Fruit fly (Drosophila melanogaster) whole organism, embryonic: ENCODE measurements around the gene CG8206.
A peak's percentile ranks its signal among the peaks of the same experiment; 100 is the strongest.

Experiments
- BEAF-32 ChIP-seq: fragments of 200-800 bp; sonication (Bioruptor generic); optimal IDR thresholded peaks from 3 replicates; lab custom pipeline; 2017; ENCODE audit warnings: missing biosample characterization, missing genetic modification characterization, mild to moderate bottlenecking, moderate library complexity, missing genetic modification reagents
- CG10462 ChIP-seq: fragments of 200-800 bp; sonication (Bioruptor generic); optimal IDR thresholded peaks from 2 replicates; lab custom pipeline; 2016; ENCODE audit warnings: missing biosample characterization, missing genetic modification characterization
- CG11723 ChIP-seq: fragments of 200-800 bp; sonication (Bioruptor generic); optimal IDR thresholded peaks from 2 replicates; lab custom pipeline; 2017; ENCODE audit warnings: missing biosample characterization, mild to moderate bottlenecking, missing genetic modification characterization
- CG1233 ChIP-seq: fragments of 200-800 bp; sonication (Bioruptor generic); optimal IDR thresholded peaks from 4 replicates; lab custom pipeline; 2018; ENCODE audit warnings: missing biosample characterization, mild to moderate bottlenecking, missing genetic modification characterization
- CG13123 ChIP-seq: fragments of 200-800 bp; sonication (Bioruptor generic); optimal IDR thresholded peaks from 2 replicates; lab custom pipeline; 2016; ENCODE audit warnings: missing biosample characterization, missing genetic modification characterization
- CG13624 ChIP-seq: fragments of 200-800 bp; sonication (Bioruptor generic); optimal IDR thresholded peaks from 2 replicates; lab custom pipeline; 2016; ENCODE audit warnings: missing biosample characterization, missing genetic modification characterization
- CG13775 ChIP-seq: fragments of 200-800 bp; sonication (Bioruptor generic); optimal IDR thresholded peaks from 3 replicates; lab custom pipeline; 2017; ENCODE audit warnings: missing biosample characterization, mild to moderate bottlenecking, missing genetic modification characterization
- CG14860 ChIP-seq: fragments of 200-800 bp; sonication (Bioruptor generic); IDR thresholded peaks from 3 replicates; pipeline ENCODE4 v1.3.6; 2022; ENCODE audit warnings: missing biosample characterization, missing genetic modification characterization; ENCODE audit not compliant: partially characterized antibody
- CG17186 ChIP-seq: fragments of 200-800 bp; sonication (Bioruptor generic); optimal IDR thresholded peaks from 3 replicates; lab custom pipeline; 2017; ENCODE audit warnings: missing biosample characterization, missing genetic modification reagents, missing genetic modification characterization
- CG2678 ChIP-seq: fragments of 200-800 bp; sonication (Bioruptor generic); optimal IDR thresholded peaks from 3 replicates; lab custom pipeline; 2019; ENCODE audit warnings: missing biosample characterization, mild to moderate bottlenecking, missing genetic modification characterization, moderate library complexity
- CG31224 ChIP-seq: fragments of 200-800 bp; sonication (Bioruptor generic); IDR thresholded peaks from 2 replicates; pipeline ENCODE4 v1.3.6; 2022; ENCODE audit warnings: missing biosample characterization, missing genetic modification characterization
- CG32767 ChIP-seq: fragments of 200-800 bp; sonication (Bioruptor generic); IDR thresholded peaks from 2 replicates; pipeline ENCODE4 v1.3.6; 2022; ENCODE audit warnings: missing biosample characterization, missing genetic modification characterization
- CG34224 ChIP-seq: fragments of 200-800 bp; sonication (Bioruptor generic); IDR thresholded peaks from 3 replicates; pipeline ENCODE4 v1.3.6; 2022; ENCODE audit warnings: missing biosample characterization, missing genetic modification characterization; ENCODE audit not compliant: partially characterized antibody
- CG3847 ChIP-seq: fragments of 200-800 bp; sonication (Bioruptor generic); IDR thresholded peaks from 2 replicates; pipeline ENCODE4 v1.3.6; 2022; ENCODE audit warnings: missing biosample characterization, missing genetic modification characterization
- CG4282 ChIP-seq: fragments of 200-800 bp; sonication (Bioruptor generic); optimal IDR thresholded peaks from 2 replicates; lab custom pipeline; 2016; ENCODE audit warnings: missing biosample characterization, missing genetic modification characterization
- CG5953 ChIP-seq: fragments of 200-800 bp; sonication (Bioruptor generic); IDR thresholded peaks from 2 replicates; pipeline ENCODE4 v1.3.6; 2022; ENCODE audit warnings: missing biosample characterization, missing genetic modification characterization
- CG6175 ChIP-seq: fragments of 200-800 bp; sonication (Bioruptor generic); IDR thresholded peaks from 3 replicates; pipeline ENCODE4 v1.3.6; 2022; ENCODE audit warnings: missing biosample characterization, missing genetic modification characterization
- CG7928 ChIP-seq: fragments of 200-800 bp; sonication (Bioruptor generic); optimal IDR thresholded peaks from 2 replicates; lab custom pipeline; 2017; ENCODE audit warnings: missing biosample characterization, mild to moderate bottlenecking, missing genetic modification characterization
- CG8290 ChIP-seq, 3 experiments: fragments of 200-800 bp; sonication (Bioruptor generic); optimal IDR thresholded peaks; 2 replicates each; lab custom pipeline; 2016 to 2019; ENCODE audit warnings: missing biosample characterization in 3 of 3, missing genetic modification characterization in 3 of 3, mild to moderate bottlenecking in 2 of 3, moderate library complexity in 1 of 3
- CG9727 ChIP-seq: fragments of 200-800 bp; sonication (Bioruptor generic); optimal IDR thresholded peaks from 3 replicates; lab custom pipeline; 2017; ENCODE audit warnings: missing biosample characterization, mild to moderate bottlenecking, missing genetic modification characterization
- D ChIP-seq, 2 experiments: fragments of 200-800 bp in 1 of 2; fragments of >200 bp in 1 of 2; sonication (Bioruptor generic) in 1 of 2; optimal IDR thresholded peaks; 2 replicates in 1 of 2; 3 replicates in 1 of 2; lab custom pipeline; 2017; ENCODE audit warnings: mild to moderate bottlenecking in 1 of 2, missing biosample characterization in 1 of 2, missing genetic modification characterization in 1 of 2, missing genetic modification reagents in 1 of 2
- HLH54F ChIP-seq: fragments of 200-800 bp; sonication (Bioruptor generic); optimal IDR thresholded peaks from 3 replicates; lab custom pipeline; 2016; ENCODE audit warnings: missing biosample characterization, missing genetic modification characterization
- Hr78 ChIP-seq, 2 experiments: fragments of 200-800 bp in 1 of 2; fragments of >200 bp in 1 of 2; sonication (Bioruptor generic) in 1 of 2; optimal IDR thresholded peaks; 2 replicates each; lab custom pipeline; 2017 to 2019; ENCODE audit warnings: missing biosample characterization in 2 of 2, missing genetic modification characterization in 2 of 2, mild to moderate bottlenecking in 1 of 2, moderate library complexity in 1 of 2
- Lim3 ChIP-seq: fragments of 200-800 bp; sonication (Bioruptor generic); IDR thresholded peaks from 2 replicates; pipeline ENCODE4 v1.3.6; 2022; ENCODE audit warnings: missing biosample characterization, missing genetic modification characterization
- Lpt ChIP-seq: fragments of >200 bp; optimal IDR thresholded peaks from 2 replicates; lab custom pipeline; 2018; ENCODE audit warnings: missing biosample characterization, missing genetic modification characterization
- Mad ChIP-seq: fragments of 200-800 bp; sonication (Bioruptor generic); optimal IDR thresholded peaks from 2 replicates; lab custom pipeline; 2016; ENCODE audit warnings: missing biosample characterization, missing genetic modification characterization
- Mrtf ChIP-seq: fragments of 200-800 bp; sonication (Bioruptor generic); IDR thresholded peaks from 3 replicates; pipeline ENCODE4 v1.3.6; 2022; ENCODE audit warnings: missing biosample characterization, missing genetic modification characterization
- Myb ChIP-seq: fragments of 200-800 bp; sonication (Bioruptor generic); optimal IDR thresholded peaks from 2 replicates; lab custom pipeline; 2016; ENCODE audit warnings: missing biosample characterization, missing genetic modification characterization
- Ravus ChIP-seq: fragments of 200-800 bp; sonication (Bioruptor generic); IDR thresholded peaks from 2 replicates; pipeline ENCODE4 v1.3.6; 2022; ENCODE audit warnings: missing biosample characterization, missing genetic modification characterization
- Sry-β ChIP-seq: fragments of 200-800 bp; sonication (Bioruptor generic); optimal IDR thresholded peaks from 2 replicates; lab custom pipeline; 2018; ENCODE audit warnings: missing biosample characterization, mild to moderate bottlenecking, missing genetic modification characterization, moderate library complexity
- Ssrp ChIP-seq: fragments of 200-800 bp; sonication (Bioruptor generic); optimal IDR thresholded peaks from 2 replicates; lab custom pipeline; 2018; ENCODE audit warnings: missing biosample characterization, mild to moderate bottlenecking, missing genetic modification characterization, moderate library complexity
- Usf ChIP-seq: fragments of 200-800 bp; sonication (Bioruptor generic); optimal IDR thresholded peaks from 2 replicates; lab custom pipeline; 2017; ENCODE audit warnings: missing genotype, missing biosample characterization, missing genetic modification characterization
- Vsx1 ChIP-seq: fragments of 200-800 bp; sonication (Bioruptor generic); optimal IDR thresholded peaks from 2 replicates; lab custom pipeline; 2017; ENCODE audit warnings: missing biosample characterization, mild to moderate bottlenecking, missing genetic modification characterization, missing genetic modification reagents
- Xbp1 ChIP-seq: fragments of 200-800 bp; sonication (Bioruptor generic); optimal IDR thresholded peaks from 3 replicates; lab custom pipeline; 2016; ENCODE audit warnings: missing biosample characterization, mild to moderate bottlenecking, missing genetic modification characterization
- ash1 ChIP-seq: fragments of 200-800 bp; sonication (Bioruptor generic); optimal IDR thresholded peaks from 2 replicates; lab custom pipeline; 2018; ENCODE audit warnings: missing biosample characterization, mild to moderate bottlenecking, missing genetic modification characterization
- bab2 ChIP-seq: fragments of 200-800 bp; sonication (Bioruptor generic); optimal IDR thresholded peaks from 2 replicates; lab custom pipeline; 2016; ENCODE audit warnings: missing biosample characterization, missing genetic modification characterization
- bigmax ChIP-seq: fragments of 200-800 bp; sonication (Bioruptor generic); optimal IDR thresholded peaks from 2 replicates; lab custom pipeline; 2018; ENCODE audit warnings: missing biosample characterization, mild to moderate bottlenecking, missing genetic modification characterization
- dan ChIP-seq: fragments of 200-800 bp; sonication (Bioruptor generic); IDR thresholded peaks from 2 replicates; pipeline ENCODE4 v1.3.6; 2022; ENCODE audit warnings: missing biosample characterization, missing genetic modification characterization
- dpn ChIP-seq, 2 experiments: fragments of 200-800 bp; sonication (Bioruptor generic); optimal IDR thresholded peaks; 3 replicates each; lab custom pipeline; 2016; ENCODE audit warnings: missing biosample characterization in 2 of 2, missing genetic modification characterization in 2 of 2
- ems ChIP-seq: fragments of 200-800 bp; sonication (Bioruptor generic); optimal IDR thresholded peaks from 3 replicates; lab custom pipeline; 2016; ENCODE audit warnings: missing biosample characterization, missing genetic modification characterization
- jing ChIP-seq: fragments of 200-800 bp; sonication (Bioruptor generic); optimal IDR thresholded peaks from 2 replicates; lab custom pipeline; 2018; ENCODE audit warnings: missing biosample characterization, mild to moderate bottlenecking, missing genetic modification characterization
- kay ChIP-seq: fragments of 200-800 bp; sonication (Bioruptor generic); optimal IDR thresholded peaks from 2 replicates; lab custom pipeline; 2016; ENCODE audit warnings: missing biosample characterization, missing genetic modification characterization
- mirr ChIP-seq: fragments of 200-800 bp; sonication (Bioruptor generic); optimal IDR thresholded peaks from 3 replicates; lab custom pipeline; 2018; ENCODE audit warnings: missing biosample characterization, mild to moderate bottlenecking, missing genetic modification characterization
- pfk ChIP-seq: fragments of 200-800 bp; sonication (Bioruptor generic); optimal IDR thresholded peaks from 2 replicates; lab custom pipeline; 2018; ENCODE audit warnings: missing biosample characterization, mild to moderate bottlenecking, missing genetic modification characterization, moderate library complexity
- ro ChIP-seq: fragments of 200-800 bp; sonication (Bioruptor generic); IDR thresholded peaks from 2 replicates; pipeline ENCODE4 v1.3.6; 2022; ENCODE audit warnings: missing biosample characterization, missing genetic modification characterization
- so ChIP-seq: fragments of 200-800 bp; sonication (Bioruptor generic); IDR thresholded peaks from 3 replicates; pipeline ENCODE4 v1.3.6; 2022; ENCODE audit warnings: missing biosample characterization, missing genetic modification characterization
- tap ChIP-seq: fragments of 200-800 bp; optimal IDR thresholded peaks from 3 replicates; lab custom pipeline; 2019; ENCODE audit warnings: missing biosample characterization, mild to moderate bottlenecking, missing genetic modification characterization, moderate library complexity
- tgo ChIP-seq: fragments of 200-800 bp; sonication (Bioruptor generic); IDR thresholded peaks from 3 replicates; pipeline ENCODE4 v1.3.6; 2022; ENCODE audit warnings: missing biosample characterization, missing genetic modification characterization
- yki ChIP-seq: fragments of >200 bp; optimal IDR thresholded peaks from 3 replicates; lab custom pipeline; 2018
- zfh2 ChIP-seq: fragments of 200-800 bp; sonication (Bioruptor generic); optimal IDR thresholded peaks from 2 replicates; lab custom pipeline; 2016; ENCODE audit warnings: missing biosample characterization, missing genetic modification characterization

CG8206 gene

dm6 chrX:15740288-15740726, 1.3 kb downstream of the CG8206 start (continued):
- peak; percentile 40 for TF ChIP-seq CG13624 (GFP tag; lab: Kevin White, UChicago)
- TF ChIP-seq HLH54F: peak; percentile 62
- TF ChIP-seq bigmax (GFP tag; lab: Kevin White, UChicago): peak; percentile 21
- TF ChIP-seq yki (lab: Kevin White, UChicago): no peak
- no peak for TF ChIP-seq Sry-β
- TF ChIP-seq pfk (GFP tag; lab: Kevin White, UChicago): no peak
- TF ChIP-seq dpn (GFP tag; optimal IDR thresholded peaks at IDR 0.05; lab: Kevin White, UChicago): peak; percentile 54 to 65
- TF ChIP-seq CG2678: peak; percentile 84
- peak; percentile 46 for TF ChIP-seq CG1233 (GFP tag; lab: Kevin White, UChicago)
- TF ChIP-seq Mad: peak; percentile 52
- TF ChIP-seq mirr (GFP tag; lab: Kevin White, UChicago): peak; percentile 77
- TF ChIP-seq so (GFP tag; lab: Robert Waterston, UW): 0 out of 3 replicates have a peak, but pooled peaks have one; percentile 31
- no peak for TF ChIP-seq D (optimal IDR thresholded peaks at IDR 0.05; lab: Kevin White, UChicago)
- no peak for TF ChIP-seq D (GFP tag; optimal IDR thresholded peaks at IDR 0.05; lab: Kevin White, UChicago)
- TF ChIP-seq Ssrp (tag; lab: Kevin White, UChicago): peak; percentile 46
- TF ChIP-seq Mrtf (GFP tag; lab: Robert Waterston, UW): peak; percentile 61; the same call in 1 of the 3 replicates
- peak; percentile 48 for TF ChIP-seq CG13775 (GFP tag; lab: Kevin White, UChicago)
- TF ChIP-seq ro (GFP tag; lab: Robert Waterston, UW): no peak
- TF ChIP-seq CG11723 (GFP tag; lab: Kevin White, UChicago): no peak
- TF ChIP-seq Vsx1 (GFP tag; lab: Kevin White, UChicago): peak; percentile 70
- TF ChIP-seq CG17186: no peak
- TF ChIP-seq zfh2: peak; percentile 58
- TF ChIP-seq jing: no peak
- TF ChIP-seq CG10462: no peak
- peak; percentile 9 for TF ChIP-seq CG13123 (GFP tag; lab: Kevin White, UChicago)
- TF ChIP-seq bab2 (GFP tag; lab: Kevin White, UChicago): peak; percentile 56
- TF ChIP-seq CG5953 (GFP tag; lab: Robert Waterston, UW): no peak
- no peak for TF ChIP-seq Ravus (GFP tag; lab: Robert Waterston, UW)
- TF ChIP-seq BEAF-32 (GFP tag; lab: Kevin White, UChicago): no peak
- TF ChIP-seq CG6175 (GFP tag; lab: Robert Waterston, UW): peak; percentile 67; the same call in 2 of the 3 replicates
- TF ChIP-seq CG34224: no peak
- peak; percentile 66 for TF ChIP-seq ems (GFP tag; lab: Kevin White, UChicago)
- TF ChIP-seq Xbp1 (GFP tag; lab: Kevin White, UChicago): peak; percentile 66
- TF ChIP-seq CG8290 (GFP tag; optimal IDR thresholded peaks at IDR 0.05; lab: Kevin White, UChicago): no peak
- peak in 1 of 2 experiments; percentile 82 for TF ChIP-seq CG8290 (tag; optimal IDR thresholded peaks at IDR 0.05; lab: Kevin White, UChicago)
- no peak for TF ChIP-seq Hr78 (GFP tag; optimal IDR thresholded peaks at IDR 0.05; lab: Kevin White, UChicago)
- no peak for TF ChIP-seq Lpt (GFP tag; lab: Kevin White, UChicago)
- peak; percentile 68 for TF ChIP-seq kay (GFP tag; lab: Kevin White, UChicago)
- TF ChIP-seq ash1 (GFP tag; lab: Kevin White, UChicago): peak; percentile 42
- peak; percentile 78 for TF ChIP-seq CG3847 (GFP tag; lab: Robert Waterston, UW)
- TF ChIP-seq CG7928 (GFP tag; lab: Kevin White, UChicago): peak; percentile 15
- peak; percentile 16 for TF ChIP-seq Myb
- TF ChIP-seq Usf (GFP tag; lab: Kevin White, UChicago): no peak
- no peak for TF ChIP-seq tap (tag; lab: Kevin White, UChicago)
- no peak for TF ChIP-seq Lim3 (GFP tag; lab: Robert Waterston, UW)
- TF ChIP-seq CG32767 (GFP tag; lab: Robert Waterston, UW): no peak
- peak; percentile 65 for TF ChIP-seq CG31224 (GFP tag; lab: Robert Waterston, UW)
- no peak for TF ChIP-seq CG4282 (GFP tag; lab: Kevin White, UChicago)
- peak; percentile 72 for TF ChIP-seq tgo
- no peak for TF ChIP-seq CG14860
- no peak for TF ChIP-seq dan (GFP tag; lab: Robert Waterston, UW)
- peak; percentile 60 for TF ChIP-seq CG9727 (GFP tag; lab: Kevin White, UChicago)
